Worm (Caenorhabditis elegans) whole organism, early embryonic: ENCODE measurements around the gene Y55F3C.17.

Source experiments
- B0310.2 ChIP-seq: sonication (generic microtip); optimal IDR thresholded peaks from 2 replicates; lab custom pipeline; 2016; ENCODE audit warnings: mild to moderate bottlenecking, missing genetic modification characterization, missing compliant biosample characterization
- F13C5.2 ChIP-seq: sonication (generic microtip); optimal IDR thresholded peaks from 2 replicates; lab custom pipeline; 2017; ENCODE audit warnings: mild to moderate bottlenecking, missing genetic modification characterization, inconsistent platforms, missing compliant biosample characterization
- aly-1 ChIP-seq: sonication (generic microtip); optimal IDR thresholded peaks from 2 replicates; lab custom pipeline; 2016; ENCODE audit warnings: missing genetic modification characterization, missing compliant biosample characterization
- ama-1 ChIP-seq: fragments of 150-350 bp; optimal IDR thresholded peaks from 2 replicates; lab custom pipeline; 2014
- ceh-13 ChIP-seq: fragments of 200-800 bp; sonication (Bioruptor generic); optimal IDR thresholded peaks from 2 replicates; lab custom pipeline; 2018; ENCODE audit warnings: mild to moderate bottlenecking, missing genetic modification characterization, missing compliant biosample characterization
- ceh-36 ChIP-seq: sonication (generic microtip); optimal IDR thresholded peaks from 2 replicates; lab custom pipeline; 2016; ENCODE audit warnings: missing genetic modification characterization, inconsistent platforms, missing compliant biosample characterization
- ets-7 ChIP-seq: sonication (generic microtip); optimal IDR thresholded peaks from 2 replicates; lab custom pipeline; 2016; ENCODE audit warnings: missing genotype, missing genetic modification characterization, missing compliant biosample characterization
- flt-1 ChIP-seq: fragments of 200-800 bp; sonication (Bioruptor generic); IDR thresholded peaks from 2 replicates; pipeline ENCODE4 v1.3.6; 2022; ENCODE audit warnings: missing genetic modification characterization, missing compliant biosample characterization
- hmbx-1 ChIP-seq: sonication (generic microtip); optimal IDR thresholded peaks from 2 replicates; lab custom pipeline; 2016; ENCODE audit warnings: mild to moderate bottlenecking, missing genetic modification characterization, missing compliant biosample characterization
- hmg-4 ChIP-seq: fragments of 200-800 bp; sonication (Bioruptor generic); optimal IDR thresholded peaks from 2 replicates; lab custom pipeline; 2018; ENCODE audit warnings: mild to moderate bottlenecking, missing genetic modification characterization, missing compliant biosample characterization
- hnd-1 ChIP-seq: sonication (generic microtip); optimal IDR thresholded peaks from 2 replicates; lab custom pipeline; 2016; ENCODE audit warnings: missing genetic modification characterization, missing compliant biosample characterization
- pes-1 ChIP-seq: fragments of 200-800 bp; sonication (Bioruptor generic); IDR thresholded peaks from 2 replicates; pipeline ENCODE4 v1.3.6; 2022; ENCODE audit warnings: missing genetic modification reagents, missing genetic modification characterization, missing compliant biosample characterization
- scrt-1 ChIP-seq: fragments of 200-800 bp; sonication (Bioruptor generic); IDR thresholded peaks from 2 replicates; pipeline ENCODE4 v1.3.6; 2022; ENCODE audit warnings: missing genetic modification characterization, missing compliant biosample characterization
- sea-1 ChIP-seq: fragments of 200-800 bp; sonication (Bioruptor generic); conservative IDR thresholded peaks from 2 replicates; pipeline ENCODE4 v1.3.6; 2022; ENCODE audit warnings: missing genetic modification characterization, missing compliant biosample characterization
- tbx-11 ChIP-seq: fragments of 200-800 bp; sonication (Bioruptor generic); IDR thresholded peaks from 2 replicates; pipeline ENCODE4 v1.3.6; 2022; ENCODE audit warnings: missing genetic modification characterization, missing compliant biosample characterization
- tbx-37 ChIP-seq: fragments of 200-800 bp; sonication (Bioruptor generic); conservative IDR thresholded peaks from 2 replicates; pipeline ENCODE4 v1.3.6; 2022; ENCODE audit warnings: missing genetic modification reagents, missing genetic modification characterization, missing compliant biosample characterization
- tra-4 ChIP-seq: sonication (generic microtip); optimal IDR thresholded peaks from 2 replicates; lab custom pipeline; 2017; ENCODE audit warnings: missing genetic modification characterization, missing compliant biosample characterization

The Y55F3C.17 gene

ce11 chrIV:716323-716722, 18.1 kb upstream of the Y55F3C.17 start, which contains the start of gene clec-164:
clec-164 (plus strand) TSS chrIV:716623.
- TF ChIP-seq pes-1 = no peak
- TF ChIP-seq hmbx-1 (tag; lab: Kevin White, UChicago) = no peak
- TF ChIP-seq ceh-13 (GFP tag; lab: Kevin White, UChicago) = no peak
- TF ChIP-seq tbx-37 (GFP tag; lab: Robert Waterston, UW) = no peak
- TF ChIP-seq tra-4 (tag; lab: Kevin White, UChicago) = no peak
- TF ChIP-seq ceh-36 (tag; lab: Kevin White, UChicago) = no peak
- no peak for TF ChIP-seq tbx-11 (GFP tag; lab: Robert Waterston, UW)
- no peak for TF ChIP-seq ets-7 (tag; lab: Kevin White, UChicago)
- no peak for TF ChIP-seq hnd-1 (tag; lab: Kevin White, UChicago)
- no peak for TF ChIP-seq aly-1 (tag; lab: Kevin White, UChicago)
- no peak for TF ChIP-seq F13C5.2 (tag; lab: Kevin White, UChicago)
- TF ChIP-seq sea-1 (GFP tag; lab: Robert Waterston, UW) = no peak
- no peak for TF ChIP-seq ama-1
- TF ChIP-seq scrt-1 (GFP tag; lab: Robert Waterston, UW) = no peak

ce11 chrIV:715433-715832, 17.2 kb upstream of the Y55F3C.17 start:
- TF ChIP-seq tra-4 (tag; lab: Kevin White, UChicago) (no peak), hmbx-1 (tag; lab: Kevin White, UChicago) (no peak), ceh-36 (tag; lab: Kevin White, UChicago) (no peak), tbx-11 (GFP tag; lab: Robert Waterston, UW) (no peak), sea-1 (GFP tag; lab: Robert Waterston, UW) (no peak), ama-1 (no peak), tbx-37 (GFP tag; lab: Robert Waterston, UW) (no peak), ceh-13 (GFP tag; lab: Kevin White, UChicago) (no peak), ets-7 (tag; lab: Kevin White, UChicago) (no peak), hnd-1 (tag; lab: Kevin White, UChicago) (no peak)

- TF ChIP-seq tra-4 (tag; lab: Kevin White, UChicago) (no peak), scrt-1 (GFP tag; lab: Robert Waterston, UW) (no peak), hnd-1 (tag; lab: Kevin White, UChicago) (no peak), hmbx-1 (tag; lab: Kevin White, UChicago) (no peak), flt-1 (GFP tag; lab: Robert Waterston, UW) (no peak), ets-7 (tag; lab: Kevin White, UChicago) (no peak), F13C5.2 (tag; lab: Kevin White, UChicago) (no peak), tbx-37 (GFP tag; lab: Robert Waterston, UW) (no peak), ama-1 (no peak), sea-1 (GFP tag; lab: Robert Waterston, UW) (no peak), ceh-36 (tag; lab: Kevin White, UChicago) (no peak), hmg-4 (no peak), pes-1 (no peak), B0310.2 (tag; lab: Kevin White, UChicago) (no peak), ceh-13 (GFP tag; lab: Kevin White, UChicago) (no peak), tbx-11 (GFP tag; lab: Robert Waterston, UW) (no peak), aly-1 (tag; lab: Kevin White, UChicago) (no peak)
Measured at ce11 chrIV:707635-708034, 9.4 kb upstream of the Y55F3C.17 start, which contains the start of gene cutl-26. cutl-26 (minus strand) TSS chrIV:707735.

ce11 chrIV:684748-685147, 13.5 kb downstream of the Y55F3C.17 start:
- TF ChIP-seq ceh-13 (GFP tag; lab: Kevin White, UChicago) = no peak
- TF ChIP-seq F13C5.2 (tag; lab: Kevin White, UChicago) = no peak
- TF ChIP-seq pes-1 = no peak
- no peak for TF ChIP-seq tbx-11 (GFP tag; lab: Robert Waterston, UW)
- no peak for TF ChIP-seq aly-1 (tag; lab: Kevin White, UChicago)
- TF ChIP-seq flt-1 (GFP tag; lab: Robert Waterston, UW) = no peak
- no peak for TF ChIP-seq ets-7 (tag; lab: Kevin White, UChicago)
- TF ChIP-seq tbx-37 (GFP tag; lab: Robert Waterston, UW) = no peak
- no peak for TF ChIP-seq hnd-1 (tag; lab: Kevin White, UChicago)
- TF ChIP-seq sea-1 (GFP tag; lab: Robert Waterston, UW) = no peak
- TF ChIP-seq ceh-36 (tag; lab: Kevin White, UChicago) = no peak
- TF ChIP-seq B0310.2 (tag; lab: Kevin White, UChicago) = no peak
- TF ChIP-seq tra-4 (tag; lab: Kevin White, UChicago) = no peak
- TF ChIP-seq hmg-4 = no peak

ce11 chrIV:684197-684596, 14.0 kb downstream of the Y55F3C.17 start, which contains the start of gene cutl-28:
cutl-28 (plus strand) TSS chrIV:684497.
- TF ChIP-seq aly-1 (tag; lab: Kevin White, UChicago) = no peak
- TF ChIP-seq sea-1 (GFP tag; lab: Robert Waterston, UW) = no peak
- TF ChIP-seq ceh-13 (GFP tag; lab: Kevin White, UChicago) = no peak
- TF ChIP-seq hmg-4 = no peak

ce11 chrIV:682726-683340, 15.4 kb downstream of the Y55F3C.17 start:
- TF ChIP-seq pes-1 = peak; percentile 89
- TF ChIP-seq hmg-4 = peak; percentile 93
- peak; percentile 86 for TF ChIP-seq flt-1 (GFP tag; lab: Robert Waterston, UW)
- TF ChIP-seq ets-7 (tag; lab: Kevin White, UChicago) = peak; percentile 50
- TF ChIP-seq scrt-1 (GFP tag; lab: Robert Waterston, UW) = peak; percentile 87
- peak; percentile 84 for TF ChIP-seq aly-1 (tag; lab: Kevin White, UChicago)
- TF ChIP-seq sea-1 (GFP tag; lab: Robert Waterston, UW) = peak; percentile 85
- TF ChIP-seq B0310.2 (tag; lab: Kevin White, UChicago) = peak; percentile 73
- TF ChIP-seq F13C5.2 (tag; lab: Kevin White, UChicago) = peak; percentile 70
- peak; percentile 85 for TF ChIP-seq tbx-11 (GFP tag; lab: Robert Waterston, UW)
- peak; percentile 74 for TF ChIP-seq ceh-13 (GFP tag; lab: Kevin White, UChicago)
- peak; percentile 79 for TF ChIP-seq tbx-37 (GFP tag; lab: Robert Waterston, UW)
- TF ChIP-seq hnd-1 (tag; lab: Kevin White, UChicago) = peak; percentile 72
- TF ChIP-seq ceh-36 (tag; lab: Kevin White, UChicago) = peak; percentile 68
- TF ChIP-seq tra-4 (tag; lab: Kevin White, UChicago) = peak; percentile 2
- peak; percentile 41 for TF ChIP-seq hmbx-1 (tag; lab: Kevin White, UChicago)
- TF ChIP-seq ama-1 = no peak
